Fruit fly (Drosophila melanogaster) whole organism, pupa: ENCODE measurements around the gene Cpr78Ca.

Experiments used
- CG10348 ChIP-seq: fragments of 200-800 bp; sonication (Bioruptor generic); IDR thresholded peaks from 2 replicates; pipeline ENCODE4 v1.3.6; 2022; ENCODE audit warnings: missing biosample characterization, missing genetic modification characterization
- CG14655 ChIP-seq: fragments of 200-800 bp; sonication (Bioruptor generic); optimal IDR thresholded peaks from 3 replicates; lab custom pipeline; 2017; ENCODE audit warnings: mild to moderate bottlenecking, missing biosample characterization, missing genetic modification reagents, missing genetic modification characterization
- CG15710 ChIP-seq: fragments of 200-800 bp; sonication (Bioruptor generic); optimal IDR thresholded peaks from 2 replicates; lab custom pipeline; 2018; ENCODE audit warnings: missing biosample characterization, mild to moderate bottlenecking, missing genetic modification characterization, moderate library complexity
- CG17806 ChIP-seq: fragments of 200-800 bp; sonication (Bioruptor generic); optimal IDR thresholded peaks from 2 replicates; lab custom pipeline; 2018; ENCODE audit warnings: missing biosample characterization, mild to moderate bottlenecking, missing genetic modification characterization, moderate library complexity
- CG34367 ChIP-seq: fragments of 200-800 bp; sonication (Bioruptor generic); optimal IDR thresholded peaks from 2 replicates; lab custom pipeline; 2018; ENCODE audit warnings: missing biosample characterization, mild to moderate bottlenecking, missing genetic modification characterization
- CG4496 ChIP-seq: fragments of 200-800 bp; sonication (Bioruptor generic); IDR thresholded peaks from 3 replicates; pipeline ENCODE4 v1.3.6; 2022; ENCODE audit warnings: missing biosample characterization, missing genetic modification characterization
- CG9948 ChIP-seq: fragments of 200-800 bp; sonication (Bioruptor generic); optimal IDR thresholded peaks from 2 replicates; lab custom pipeline; 2018; ENCODE audit warnings: missing biosample characterization, mild to moderate bottlenecking, missing genetic modification characterization, moderate library complexity
- Ets98B ChIP-seq: fragments of 200-800 bp; sonication (Bioruptor generic); IDR thresholded peaks from 2 replicates; pipeline ENCODE4 v1.3.6; 2022; ENCODE audit warnings: missing biosample characterization, missing genetic modification characterization
- fd96Ca ChIP-seq: fragments of 200-800 bp; sonication (Bioruptor generic); IDR thresholded peaks from 3 replicates; pipeline ENCODE4 v1.3.6; 2022; ENCODE audit warnings: missing biosample characterization, missing genetic modification characterization
- rn ChIP-seq: fragments of 200-800 bp; sonication (Bioruptor generic); IDR thresholded peaks from 2 replicates; pipeline ENCODE4 v1.3.6; 2022; ENCODE audit warnings: missing biosample characterization, missing genetic modification characterization

DNA sequence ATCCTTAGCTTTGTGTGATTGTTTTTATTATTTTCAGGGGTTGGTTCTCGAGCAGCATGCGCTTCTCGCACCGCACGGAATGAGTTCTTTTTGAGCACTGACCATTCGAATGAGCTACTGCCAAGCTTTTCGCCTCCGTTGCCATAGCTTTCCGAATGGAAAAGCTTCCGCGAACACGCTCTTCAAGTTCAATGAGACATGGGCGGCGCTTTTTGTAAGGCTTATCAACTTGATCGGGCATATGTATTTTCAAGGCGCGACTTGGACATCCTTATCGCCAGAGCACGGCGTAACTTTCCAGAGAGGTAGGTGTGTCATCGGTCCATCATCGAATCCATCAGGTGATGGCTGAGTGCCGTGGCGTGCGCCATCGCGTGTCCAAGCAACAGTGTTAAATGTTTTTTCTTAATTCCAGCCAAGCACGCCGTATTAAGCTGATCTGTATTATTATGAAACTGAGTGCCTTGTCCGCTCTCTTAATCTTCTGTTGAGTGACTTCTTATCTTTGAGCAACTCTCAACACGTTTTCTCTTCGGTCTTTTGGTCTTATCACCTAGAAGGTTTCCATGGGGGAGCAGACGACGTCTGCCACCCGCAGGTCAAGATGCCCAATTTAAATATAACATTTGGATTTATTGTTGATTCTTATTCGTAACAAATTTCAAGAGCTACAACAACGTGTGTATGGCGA is 12.6 kb downstream of the Cpr78Ca start, which contains the start of gene AcCoAS:
- no peak for TF ChIP-seq CG14655 (GFP tag; lab: Kevin White, UChicago)
- TF ChIP-seq CG34367 (tag; lab: Kevin White, UChicago), result no peak
- peak; percentile 28; the same call in 1 of the 2 replicates for TF ChIP-seq Ets98B
- peak; percentile 81 for TF ChIP-seq CG4496 (GFP tag; lab: Robert Waterston, UW)
- peak; percentile 23 for TF ChIP-seq CG9948 (tag; lab: Kevin White, UChicago)
- no peak for TF ChIP-seq CG17806 (tag; lab: Kevin White, UChicago)
- 0 out of 3 replicates have a peak, but pooled peaks have one; percentile 14 for TF ChIP-seq fd96Ca (GFP tag; lab: Robert Waterston, UW)
- no peak for TF ChIP-seq rn (GFP tag; lab: Robert Waterston, UW)
- TF ChIP-seq CG10348 (GFP tag; lab: Robert Waterston, UW), result no peak
- peak; percentile 30 for TF ChIP-seq CG15710 (tag; lab: Kevin White, UChicago)
